Worm (Caenorhabditis elegans) whole organism, L4 larva: ENCODE results near the gene clec-135.

Experiments
- F10B5.3 ChIP-seq: sonication (generic microtip); optimal IDR thresholded peaks from 2 replicates; lab custom pipeline; 2016; ENCODE audit warnings: mild to moderate bottlenecking, missing genetic modification characterization, missing compliant biosample characterization
- T20F7.1 ChIP-seq: fragments of 200-800 bp; sonication (Bioruptor generic); optimal IDR thresholded peaks from 2 replicates; lab custom pipeline; 2018; ENCODE audit warnings: mild to moderate bottlenecking, missing genetic modification characterization, missing compliant biosample characterization
- Y75B8A.6 ChIP-seq: fragments of 200-800 bp; sonication (Bioruptor generic); IDR thresholded peaks from 2 replicates; pipeline ENCODE4 v1.3.6; 2022; ENCODE audit warnings: missing genetic modification reagents, missing genetic modification characterization, missing compliant biosample characterization
- ZK546.5 ChIP-seq, 2 experiments: sonication (generic microtip); optimal IDR thresholded peaks; 2 replicates each; lab custom pipeline; 2017; ENCODE audit warnings: missing biosample characterization in 2 of 2, missing genetic modification characterization in 2 of 2
- aha-1 ChIP-seq: fragments of 150-350 bp; peaks from one replicate; lab custom pipeline; 2014; ENCODE audit warnings: missing biosample characterization, missing genetic modification characterization
- aly-2 ChIP-seq: sonication (generic microtip); optimal IDR thresholded peaks from 2 replicates; lab custom pipeline; 2018; ENCODE audit warnings: missing biosample characterization, missing genetic modification characterization
- ces-1 ChIP-seq: fragments of 150-350 bp; sonication (generic microtip); optimal IDR thresholded peaks from 4 replicates; lab custom pipeline; 2014; ENCODE audit warnings: missing biosample characterization, missing genetic modification reagents, missing genetic modification characterization
- cey-2 ChIP-seq: sonication (generic microtip); optimal IDR thresholded peaks from 3 replicates; lab custom pipeline; 2017; ENCODE audit warnings: missing genetic modification characterization, mild to moderate bottlenecking, missing compliant biosample characterization, antibody characterized with exemption, borderline replicate concordance; ENCODE audit not compliant: insufficient read depth
- ctbp-1 ChIP-seq: fragments of 200-800 bp; sonication (Bioruptor generic); IDR thresholded peaks from 2 replicates; pipeline ENCODE4 v1.3.6; 2022; ENCODE audit warnings: missing genetic modification reagents, missing genetic modification characterization, missing compliant biosample characterization
- daf-16 ChIP-seq, 3 experiments: sonication (generic microtip); optimal IDR thresholded peaks; 2 replicates each; lab custom pipeline; 2016 to 2017; ENCODE audit warnings: missing genetic modification characterization in 3 of 3, missing genetic modification reagents in 3 of 3, mild to moderate bottlenecking in 2 of 3, missing compliant biosample characterization in 2 of 3, missing biosample characterization in 1 of 3, moderate library complexity in 1 of 3
- daf-19 ChIP-seq: fragments of 200-800 bp; sonication (Bioruptor generic); conservative IDR thresholded peaks from 2 replicates; pipeline ENCODE4 v1.3.6; 2022; ENCODE audit warnings: missing genetic modification characterization, missing compliant biosample characterization
- dpl-1 ChIP-seq: fragments of 150-350 bp; optimal IDR thresholded peaks from 2 replicates; lab custom pipeline; 2014; ENCODE audit warnings: missing biosample characterization, missing genetic modification reagents, missing genetic modification characterization
- dve-1 ChIP-seq: sonication (generic microtip); optimal IDR thresholded peaks from 2 replicates; lab custom pipeline; 2017; ENCODE audit warnings: antibody characterized with exemption, mild to moderate bottlenecking, missing genetic modification characterization, missing compliant biosample characterization; ENCODE audit not compliant: insufficient read depth
- fkh-10 ChIP-seq: fragments of 150-350 bp; optimal IDR thresholded peaks from 2 replicates; lab custom pipeline; 2014; ENCODE audit warnings: missing biosample characterization, missing genetic modification reagents, missing genetic modification characterization
- gei-8 ChIP-seq: fragments of 200-800 bp; sonication (Bioruptor generic); optimal IDR thresholded peaks from 2 replicates; lab custom pipeline; 2018; ENCODE audit warnings: mild to moderate bottlenecking, missing genetic modification characterization, missing compliant biosample characterization
- hlh-30 ChIP-seq: sonication (generic microtip); optimal IDR thresholded peaks from 2 replicates; lab custom pipeline; 2017; ENCODE audit warnings: antibody characterized with exemption, mild to moderate bottlenecking, missing genetic modification characterization, missing compliant biosample characterization; ENCODE audit not compliant: insufficient read depth
- hmg-1.1 ChIP-seq: fragments of 200-800 bp; sonication (Bioruptor generic); IDR thresholded peaks from 2 replicates; pipeline ENCODE4 v1.3.6; 2022; ENCODE audit warnings: missing genetic modification reagents, missing genetic modification characterization, missing compliant biosample characterization
- lim-7 ChIP-seq: fragments of 200-800 bp; sonication (Bioruptor generic); IDR thresholded peaks from 2 replicates; pipeline ENCODE4 v1.3.6; 2022; ENCODE audit warnings: missing genetic modification characterization, missing compliant biosample characterization
- lin-29 ChIP-seq: fragments of 200-800 bp; sonication (Bioruptor generic); IDR thresholded peaks from 2 replicates; pipeline ENCODE4 v1.3.6; 2022; ENCODE audit warnings: missing genetic modification reagents, missing genetic modification characterization, missing compliant biosample characterization
- lin-38 ChIP-seq: fragments of 200-800 bp; sonication (Bioruptor generic); IDR thresholded peaks from 2 replicates; pipeline ENCODE4 v1.3.6; 2022; ENCODE audit warnings: missing genetic modification reagents, missing genetic modification characterization, missing compliant biosample characterization
- madf-9 ChIP-seq: fragments of 200-800 bp; sonication (Bioruptor generic); conservative IDR thresholded peaks from 2 replicates; pipeline ENCODE4 v1.3.6; 2022; ENCODE audit warnings: missing genetic modification reagents, missing genetic modification characterization, missing compliant biosample characterization
- mxl-3 ChIP-seq: fragments of 200-800 bp; sonication (Bioruptor generic); optimal IDR thresholded peaks from 2 replicates; lab custom pipeline; 2018; ENCODE audit warnings: mild to moderate bottlenecking, missing genetic modification characterization, missing compliant biosample characterization
- nhr-102 ChIP-seq: sonication (generic microtip); optimal IDR thresholded peaks from 2 replicates; lab custom pipeline; 2016; ENCODE audit warnings: mild to moderate bottlenecking, missing genetic modification characterization, moderate library complexity, missing compliant biosample characterization
- nhr-11 ChIP-seq: fragments of 150-350 bp; optimal IDR thresholded peaks from 2 replicates; lab custom pipeline; 2014; ENCODE audit warnings: missing biosample characterization, missing genetic modification characterization
- nhr-237 ChIP-seq: sonication (generic microtip); optimal IDR thresholded peaks from 2 replicates; lab custom pipeline; 2017; ENCODE audit warnings: missing biosample characterization, missing genetic modification characterization
- nhr-28 ChIP-seq: fragments of 150-350 bp; optimal IDR thresholded peaks from 2 replicates; lab custom pipeline; 2014; ENCODE audit warnings: missing biosample characterization, missing genetic modification characterization
- nhr-42 ChIP-seq: fragments of 200-800 bp; sonication (Bioruptor generic); IDR thresholded peaks from 2 replicates; pipeline ENCODE4 v1.3.6; 2022; ENCODE audit warnings: missing genetic modification characterization, missing compliant biosample characterization
- nhr-6 ChIP-seq: fragments of 150-350 bp; optimal IDR thresholded peaks from 2 replicates; lab custom pipeline; 2014; ENCODE audit warnings: missing biosample characterization, missing genetic modification characterization
- php-3 ChIP-seq: fragments of 200-800 bp; sonication (Bioruptor generic); IDR thresholded peaks from 2 replicates; pipeline ENCODE4 v1.3.6; 2022; ENCODE audit warnings: missing genetic modification reagents, missing genetic modification characterization, missing compliant biosample characterization
- pqm-1 ChIP-seq: sonication (generic microtip); optimal IDR thresholded peaks from 2 replicates; lab custom pipeline; 2017; ENCODE audit warnings: missing biosample characterization, missing genetic modification characterization
- set-16 ChIP-seq: fragments of 200-800 bp; sonication (Bioruptor generic); IDR thresholded peaks from 2 replicates; pipeline ENCODE4 v1.3.6; 2022; ENCODE audit warnings: missing genetic modification reagents, missing genetic modification characterization, missing compliant biosample characterization
- snpc-4 ChIP-seq: fragments of 150-350 bp; optimal IDR thresholded peaks from 2 replicates; lab custom pipeline; 2014; ENCODE audit warnings: missing biosample characterization, missing genetic modification characterization
- tag-97 ChIP-seq: fragments of 200-800 bp; sonication (Bioruptor generic); IDR thresholded peaks from 2 replicates; pipeline ENCODE4 v1.3.6; 2022; ENCODE audit warnings: missing genetic modification characterization, missing compliant biosample characterization
- unc-62 ChIP-seq, 3 experiments: fragments of 150-350 bp in 1 of 3; sonication (generic microtip); optimal IDR thresholded peaks in 2 of 3; peaks in 1 of 3; 1 replicate in 1 of 3; 2 replicates in 2 of 3; lab custom pipeline; 2014 to 2017; ENCODE audit warnings: missing biosample characterization in 3 of 3, missing genetic modification characterization in 3 of 3, missing genetic modification reagents in 3 of 3, missing genotype in 1 of 3
- vab-7 ChIP-seq: fragments of 200-800 bp; sonication (Bioruptor generic); IDR thresholded peaks from 2 replicates; pipeline ENCODE4 v1.3.6; 2022; ENCODE audit warnings: missing genetic modification reagents, missing genetic modification characterization, missing compliant biosample characterization
- zfp-2 ChIP-seq: sonication (generic microtip); optimal IDR thresholded peaks from 2 replicates; lab custom pipeline; 2016; ENCODE audit warnings: mild to moderate bottlenecking, missing genetic modification characterization, missing compliant biosample characterization
- ztf-7 ChIP-seq: fragments of 150-350 bp; optimal IDR thresholded peaks from 2 replicates; lab custom pipeline; 2014; ENCODE audit warnings: missing biosample characterization, missing genetic modification characterization

The clec-135 gene

ce11 chrII:4293027-4293522 is 34.5 kb upstream of the clec-135 start:
- TF ChIP-seq ZK546.5 (tag; optimal IDR thresholded peaks at IDR 0.05; lab: Kevin White, UChicago) (no peak), unc-62 (GFP tag; optimal IDR thresholded peaks at IDR 0.05 in 1 of 2; lab: Kevin White, UChicago) (peak in 1 of 2 experiments; percentile 55), unc-62 (tag; optimal IDR thresholded peaks at IDR 0.05; lab: Kevin White, UChicago) (no peak), aha-1 (tag; lab: Kevin White, UChicago) (peak; percentile 64)

ce11 chrII:4291799-4292198 is 33.2 kb upstream of the clec-135 start:
- TF ChIP-seq aly-2 (no peak), daf-19 (no peak), fkh-10 (GFP tag; lab: Kevin White, UChicago) (peak; percentile 10), lin-38 (GFP tag; lab: Robert Waterston, UW) (no peak), nhr-102 (tag; lab: Kevin White, UChicago) (no peak), ces-1 (GFP tag; lab: Kevin White, UChicago) (peak; percentile 4), daf-16 (GFP tag; optimal IDR thresholded peaks at IDR 0.05; lab: Kevin White, UChicago) (no peak), daf-16 (tag; optimal IDR thresholded peaks at IDR 0.05; lab: Kevin White, UChicago) (no peak)

ce11 chrII:4288572-4288971 is 30.0 kb upstream of the clec-135 start:
- no peak for TF ChIP-seq zfp-2 (tag; lab: Kevin White, UChicago)
- TF ChIP-seq unc-62 (GFP tag; optimal IDR thresholded peaks at IDR 0.05 in 1 of 2; lab: Kevin White, UChicago), result peak in 1 of 2 experiments; percentile 27
- no peak for TF ChIP-seq unc-62 (tag; optimal IDR thresholded peaks at IDR 0.05; lab: Kevin White, UChicago)
- no peak for TF ChIP-seq nhr-237 (tag; lab: Kevin White, UChicago)
- peak; percentile 32 for TF ChIP-seq nhr-6 (tag; lab: Kevin White, UChicago)
- TF ChIP-seq gei-8, result no peak
- TF ChIP-seq lim-7 (GFP tag; lab: Robert Waterston, UW), result no peak
- TF ChIP-seq F10B5.3, result no peak
- no peak for TF ChIP-seq Y75B8A.6 (GFP tag; lab: Robert Waterston, UW)
- no peak for TF ChIP-seq cey-2
- TF ChIP-seq nhr-28, result peak; percentile 4
- TF ChIP-seq T20F7.1 (GFP tag; lab: Kevin White, UChicago), result no peak
- TF ChIP-seq madf-9 (GFP tag; lab: Robert Waterston, UW), result no peak
- no peak for TF ChIP-seq daf-16 (GFP tag; optimal IDR thresholded peaks at IDR 0.05; lab: Kevin White, UChicago)
- TF ChIP-seq daf-16 (tag; optimal IDR thresholded peaks at IDR 0.05; lab: Kevin White, UChicago), result no peak
- no peak for TF ChIP-seq snpc-4 (tag; lab: Kevin White, UChicago)
- TF ChIP-seq hmg-1.1 (GFP tag; lab: Robert Waterston, UW), result no peak
- TF ChIP-seq nhr-11 (tag; lab: Kevin White, UChicago), result no peak
- no peak for TF ChIP-seq ZK546.5 (tag; optimal IDR thresholded peaks at IDR 0.05; lab: Kevin White, UChicago)
- TF ChIP-seq hlh-30 (tag; lab: Kevin White, UChicago), result no peak
- TF ChIP-seq mxl-3 (GFP tag; lab: Kevin White, UChicago), result no peak
- no peak for TF ChIP-seq ctbp-1 (GFP tag; lab: Robert Waterston, UW)
- TF ChIP-seq nhr-42 (GFP tag; lab: Robert Waterston, UW), result no peak
- TF ChIP-seq lin-29, result no peak
- TF ChIP-seq pqm-1 (tag; lab: Kevin White, UChicago), result peak; percentile 5
- TF ChIP-seq vab-7 (GFP tag; lab: Robert Waterston, UW), result no peak
- peak; percentile 15 for TF ChIP-seq dve-1 (tag; lab: Kevin White, UChicago)
- no peak for TF ChIP-seq dpl-1 (GFP tag; lab: Kevin White, UChicago)
- no peak for TF ChIP-seq daf-19
- no peak for TF ChIP-seq php-3 (GFP tag; lab: Robert Waterston, UW)
- TF ChIP-seq ztf-7 (tag; lab: Kevin White, UChicago), result no peak
- no peak for TF ChIP-seq set-16 (GFP tag; lab: Robert Waterston, UW)
- no peak for TF ChIP-seq aly-2
- no peak for TF ChIP-seq tag-97
